Worm (Caenorhabditis elegans) whole organism, L1 larva: ENCODE data around the gene T21D12.12.
A peak's percentile ranks its signal among the peaks of the same experiment; 100 is the strongest.

Experiments used
- C16A3.4 ChIP-seq: fragments of 150-350 bp; optimal IDR thresholded peaks from 2 replicates; lab custom pipeline; 2014; ENCODE audit warnings: missing biosample characterization, missing genetic modification characterization
- F16B12.6 ChIP-seq: fragments of 150-350 bp; optimal IDR thresholded peaks from 2 replicates; lab custom pipeline; 2014; ENCODE audit warnings: missing biosample characterization, missing genetic modification characterization
- alr-1 ChIP-seq: fragments of 200-800 bp; sonication (Bioruptor generic); optimal IDR thresholded peaks from 2 replicates; lab custom pipeline; 2018; ENCODE audit warnings: borderline replicate concordance, mild to moderate bottlenecking, missing genetic modification characterization, missing compliant biosample characterization
- ama-1 ChIP-seq: fragments of 150-350 bp; optimal IDR thresholded peaks from 2 replicates; lab custom pipeline; 2014
- blmp-1 ChIP-seq: fragments of 150-350 bp; optimal IDR thresholded peaks from 2 replicates; lab custom pipeline; 2014; ENCODE audit warnings: missing biosample characterization, missing genetic modification characterization
- ceh-63 ChIP-seq: fragments of 200-800 bp; sonication (Bioruptor generic); optimal IDR thresholded peaks from 2 replicates; lab custom pipeline; 2018; ENCODE audit warnings: mild to moderate bottlenecking, missing genetic modification characterization, missing compliant biosample characterization
- ceh-82 ChIP-seq, 3 experiments: fragments of 150-350 bp in 1 of 3; sonication (generic microtip) in 2 of 3; optimal IDR thresholded peaks; 2 replicates each; lab custom pipeline; 2014 to 2017; ENCODE audit warnings: missing biosample characterization in 3 of 3, missing genetic modification characterization in 3 of 3
- ceh-88 ChIP-seq: fragments of 200-800 bp; sonication (Bioruptor generic); IDR thresholded peaks from 2 replicates; pipeline ENCODE4 v1.3.6; 2022; ENCODE audit warnings: missing genetic modification characterization, missing compliant biosample characterization
- ceh-90 ChIP-seq: sonication (generic microtip); optimal IDR thresholded peaks from 2 replicates; lab custom pipeline; 2016; ENCODE audit warnings: missing genetic modification characterization, missing compliant biosample characterization
- dpl-1 ChIP-seq, 3 experiments: fragments of 150-350 bp in 2 of 3; sonication (generic microtip) in 1 of 3; optimal IDR thresholded peaks; 2 replicates each; lab custom pipeline; 2014 to 2017; ENCODE audit warnings: missing biosample characterization in 3 of 3, missing genetic modification characterization in 3 of 3, missing genetic modification reagents in 3 of 3
- efl-1 ChIP-seq, 4 experiments: fragments of 150-350 bp; optimal IDR thresholded peaks in 3 of 4; peaks in 1 of 4; 1 replicate in 1 of 4; 2 replicates in 3 of 4; lab custom pipeline; 2014; ENCODE audit warnings: missing biosample characterization in 2 of 4, missing genetic modification characterization in 2 of 4, missing genetic modification reagents in 2 of 4
- efl-3 ChIP-seq: fragments of 200-800 bp; sonication (Bioruptor generic); optimal IDR thresholded peaks from 2 replicates; lab custom pipeline; 2018; ENCODE audit warnings: mild to moderate bottlenecking, missing genetic modification characterization, missing compliant biosample characterization
- egl-13 ChIP-seq: sonication (generic microtip); optimal IDR thresholded peaks from 2 replicates; lab custom pipeline; 2016; ENCODE audit warnings: missing genotype, missing genetic modification reagents, missing genetic modification characterization, missing compliant biosample characterization
- elt-3 ChIP-seq, 6 experiments: fragments of 150-350 bp in 1 of 6; sonication (generic microtip); optimal IDR thresholded peaks; 2 replicates each; lab custom pipeline; 2017 to 2018; ENCODE audit warnings: missing biosample characterization in 6 of 6, missing genetic modification characterization in 6 of 6, inconsistent platforms in 1 of 6
- fkh-10 ChIP-seq: sonication (generic microtip); optimal IDR thresholded peaks from 2 replicates; lab custom pipeline; 2017; ENCODE audit warnings: missing biosample characterization, missing genetic modification reagents, missing genetic modification characterization
- fkh-4 ChIP-seq: sonication (generic microtip); optimal IDR thresholded peaks from 2 replicates; lab custom pipeline; 2016; ENCODE audit warnings: missing compliant biosample characterization, missing genetic modification characterization, borderline replicate concordance
- fos-1 ChIP-seq: fragments of 150-350 bp; optimal IDR thresholded peaks from 2 replicates; lab custom pipeline; 2014; ENCODE audit warnings: missing biosample characterization, missing genetic modification characterization
- grh-1 ChIP-seq: fragments of 200-800 bp; sonication (Bioruptor generic); IDR thresholded peaks from 2 replicates; pipeline ENCODE4 v1.3.6; 2022; ENCODE audit warnings: missing genetic modification reagents, missing genetic modification characterization, missing compliant biosample characterization
- hlh-17 ChIP-seq: fragments of 200-800 bp; sonication (Bioruptor generic); optimal IDR thresholded peaks from 2 replicates; lab custom pipeline; 2018; ENCODE audit warnings: missing genetic modification characterization, mild to moderate bottlenecking, missing compliant biosample characterization, moderate library complexity, borderline replicate concordance
- irx-1 ChIP-seq: sonication (generic microtip); optimal IDR thresholded peaks from 2 replicates; lab custom pipeline; 2016; ENCODE audit warnings: missing genetic modification characterization, missing compliant biosample characterization
- isw-1 ChIP-seq: fragments of 200-800 bp; sonication (Bioruptor generic); IDR thresholded peaks from 2 replicates; pipeline ENCODE4 v1.3.6; 2022; ENCODE audit warnings: missing genetic modification characterization, missing compliant biosample characterization
- lin-14 ChIP-seq: fragments of 200-800 bp; sonication (Bioruptor generic); optimal IDR thresholded peaks from 2 replicates; lab custom pipeline; 2018; ENCODE audit warnings: mild to moderate bottlenecking, missing genetic modification characterization, moderate library complexity, missing compliant biosample characterization
- lin-39 ChIP-seq: fragments of 150-350 bp; optimal IDR thresholded peaks from 2 replicates; lab custom pipeline; 2014; ENCODE audit warnings: missing biosample characterization, missing genetic modification reagents, missing genetic modification characterization
- lsy-2 ChIP-seq, 2 experiments: fragments of 150-350 bp; optimal IDR thresholded peaks; 2 replicates each; lab custom pipeline; 2014; ENCODE audit warnings: missing biosample characterization in 2 of 2, missing genetic modification characterization in 2 of 2
- mab-9 ChIP-seq: fragments of 200-800 bp; sonication (Bioruptor generic); IDR thresholded peaks from 2 replicates; pipeline ENCODE4 v1.3.6; 2022; ENCODE audit warnings: missing genetic modification reagents, missing genetic modification characterization, missing compliant biosample characterization
- mdl-1 ChIP-seq, 2 experiments: fragments of 150-350 bp; optimal IDR thresholded peaks; 2 replicates each; lab custom pipeline; 2014 to 2017; ENCODE audit warnings: missing biosample characterization in 2 of 2, missing genetic modification characterization in 2 of 2, inconsistent platforms in 1 of 2
- mep-1 ChIP-seq: fragments of 150-350 bp; optimal IDR thresholded peaks from 2 replicates; lab custom pipeline; 2014; ENCODE audit warnings: missing biosample characterization, missing genetic modification characterization
- nhr-11 ChIP-seq: fragments of 150-350 bp; optimal IDR thresholded peaks from 2 replicates; lab custom pipeline; 2014; ENCODE audit warnings: missing biosample characterization, missing genetic modification characterization
- nhr-12 ChIP-seq: sonication (generic microtip); optimal IDR thresholded peaks from 2 replicates; lab custom pipeline; 2017; ENCODE audit warnings: missing biosample characterization, missing genetic modification characterization
- nhr-20 ChIP-seq: sonication (generic microtip); optimal IDR thresholded peaks from 2 replicates; lab custom pipeline; 2016; ENCODE audit warnings: mild to moderate bottlenecking, missing genetic modification characterization, missing compliant biosample characterization
- nhr-237 ChIP-seq: fragments of 150-350 bp; optimal IDR thresholded peaks from 2 replicates; lab custom pipeline; 2014; ENCODE audit warnings: missing biosample characterization, missing genetic modification characterization
- nhr-28 ChIP-seq: fragments of 150-350 bp; optimal IDR thresholded peaks from 2 replicates; lab custom pipeline; 2014; ENCODE audit warnings: missing biosample characterization, missing genetic modification characterization
- nhr-85 ChIP-seq: sonication (generic microtip); peaks from one replicate; lab custom pipeline; 2016; ENCODE audit warnings: missing genetic modification characterization, inconsistent platforms, missing compliant biosample characterization
- nhr-90 ChIP-seq: sonication (generic microtip); optimal IDR thresholded peaks from 2 replicates; lab custom pipeline; 2016; ENCODE audit warnings: mild to moderate bottlenecking, missing genetic modification characterization, missing compliant biosample characterization; ENCODE audit not compliant: poor library complexity
- pqm-1 ChIP-seq: sonication (generic microtip); optimal IDR thresholded peaks from 3 replicates; lab custom pipeline; 2017; ENCODE audit warnings: missing biosample characterization, missing genetic modification characterization
- skn-1 ChIP-seq: fragments of 150-350 bp; optimal IDR thresholded peaks from 2 replicates; lab custom pipeline; 2014; ENCODE audit warnings: missing biosample characterization, missing genetic modification characterization
- snu-23 ChIP-seq: sonication (generic microtip); optimal IDR thresholded peaks from 2 replicates; lab custom pipeline; 2016; ENCODE audit warnings: missing genetic modification characterization, missing compliant biosample characterization
- sox-4 ChIP-seq: sonication (generic microtip); optimal IDR thresholded peaks from 2 replicates; lab custom pipeline; 2016; ENCODE audit warnings: missing genetic modification characterization, missing compliant biosample characterization
- sptf-1 ChIP-seq: fragments of 150-350 bp; optimal IDR thresholded peaks from 2 replicates; lab custom pipeline; 2014; ENCODE audit warnings: missing biosample characterization, missing genetic modification characterization
- sup-37 ChIP-seq: fragments of 200-800 bp; sonication (Bioruptor generic); optimal IDR thresholded peaks from 2 replicates; lab custom pipeline; 2018; ENCODE audit warnings: mild to moderate bottlenecking, missing genetic modification characterization, missing compliant biosample characterization
- tbx-2 ChIP-seq: sonication (generic microtip); optimal IDR thresholded peaks from 2 replicates; lab custom pipeline; 2016; ENCODE audit warnings: missing genetic modification characterization, missing compliant biosample characterization
- tlp-1 ChIP-seq: fragments of 150-350 bp; optimal IDR thresholded peaks from 2 replicates; lab custom pipeline; 2014; ENCODE audit warnings: missing biosample characterization, missing genetic modification characterization
- unc-98 ChIP-seq: fragments of 200-800 bp; sonication (Bioruptor generic); IDR thresholded peaks from 2 replicates; pipeline ENCODE4 v1.3.6; 2022; ENCODE audit warnings: missing genetic modification characterization, missing compliant biosample characterization
- vab-15 ChIP-seq: sonication (generic microtip); optimal IDR thresholded peaks from 2 replicates; lab custom pipeline; 2017; ENCODE audit warnings: missing genotype, mild to moderate bottlenecking, missing genetic modification characterization, missing compliant biosample characterization
- zag-1 ChIP-seq: fragments of 150-350 bp; optimal IDR thresholded peaks from 2 replicates; lab custom pipeline; 2014; ENCODE audit warnings: missing biosample characterization, missing genetic modification characterization
- zip-4 ChIP-seq: fragments of 200-800 bp; sonication (Bioruptor generic); optimal IDR thresholded peaks from 2 replicates; lab custom pipeline; 2018; ENCODE audit warnings: mild to moderate bottlenecking, missing genetic modification characterization, moderate library complexity, missing compliant biosample characterization
- ztf-4 ChIP-seq: fragments of 150-350 bp; optimal IDR thresholded peaks from 2 replicates; lab custom pipeline; 2014; ENCODE audit warnings: missing biosample characterization, missing genetic modification characterization

Gene T21D12.12

DNA sequence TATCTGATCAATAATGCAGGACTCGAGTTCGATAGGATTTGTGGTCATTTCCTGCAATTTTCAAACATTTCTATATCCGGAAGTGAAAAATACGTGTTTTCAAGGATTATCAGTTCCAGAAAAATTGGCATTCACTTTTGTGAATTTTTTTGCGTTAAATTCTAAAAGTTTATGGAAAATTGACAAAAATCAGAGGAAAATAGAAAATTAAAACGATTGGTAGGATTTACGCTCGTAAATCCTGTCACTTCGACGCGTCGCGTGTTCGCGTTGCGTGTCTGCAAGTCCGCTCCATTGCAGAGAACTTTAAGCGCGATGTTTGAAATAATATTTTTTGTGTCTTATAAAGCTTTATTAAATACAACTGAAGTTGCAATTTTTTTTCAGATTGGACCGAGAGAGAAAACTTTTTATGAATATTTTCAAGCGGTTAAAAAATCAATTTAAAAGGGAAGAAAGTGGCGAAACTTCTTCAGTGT is 10.8 kb upstream of the T21D12.12 start, which contains the start of gene rcat-1 (continued):
- TF ChIP-seq ceh-82 (tag; optimal IDR thresholded peaks at IDR 0.05; lab: Kevin White, UChicago) (peak; percentile 78 to 95 (median 81)), lin-39 (tag; lab: Kevin White, UChicago) (peak; percentile 14), pqm-1 (tag; lab: Kevin White, UChicago) (no peak), unc-98 (no peak), skn-1 (tag; lab: Kevin White, UChicago) (peak; percentile 89), snu-23 (GFP tag; lab: Kevin White, UChicago) (peak; percentile 88), sup-37 (GFP tag; lab: Kevin White, UChicago) (no peak), tlp-1 (tag; lab: Kevin White, UChicago) (no peak), lin-14 (GFP tag; lab: Kevin White, UChicago) (peak; percentile 72), fos-1 (tag; lab: Kevin White, UChicago) (peak; percentile 52), hlh-17 (GFP tag; lab: Kevin White, UChicago) (no peak), nhr-90 (tag; lab: Kevin White, UChicago) (peak; percentile 55), vab-15 (tag; lab: Kevin White, UChicago) (no peak), blmp-1 (tag; lab: Kevin White, UChicago) (peak; percentile 87), efl-1 (optimal IDR thresholded peaks at IDR 0.05; lab: Kevin White, UChicago) (peak; percentile 92 to 97), efl-1 (GFP tag; optimal IDR thresholded peaks at IDR 0.05 in 1 of 2; lab: Kevin White, UChicago) (peak; percentile 96 to 99), zag-1 (peak; percentile 49), sox-4 (no peak), elt-3 (tag; optimal IDR thresholded peaks at IDR 0.05; lab: Kevin White, UChicago) (peak in 3 of 6 experiments; percentile 59 to 93 (median 66)), lsy-2 (tag; optimal IDR thresholded peaks at IDR 0.05; lab: Kevin White, UChicago) (peak; percentile 85 to 96), mep-1 (tag; lab: Kevin White, UChicago) (peak; percentile 87), zip-4 (GFP tag; lab: Kevin White, UChicago) (no peak), ztf-4 (tag; lab: Kevin White, UChicago) (no peak), nhr-28 (tag; lab: Kevin White, UChicago) (no peak), isw-1 (GFP tag; lab: Robert Waterston, UW) (peak; percentile 80), alr-1 (tag; lab: Kevin White, UChicago) (no peak), ceh-63 (GFP tag; lab: Kevin White, UChicago) (no peak), ceh-88 (no peak), nhr-85 (tag; lab: Kevin White, UChicago) (peak; percentile 87), sptf-1 (tag; lab: Kevin White, UChicago) (no peak), mdl-1 (tag; optimal IDR thresholded peaks at IDR 0.05; lab: Kevin White, UChicago) (peak in 1 of 2 experiments; percentile 74), C16A3.4 (tag; lab: Kevin White, UChicago) (peak; percentile 97), fkh-4 (tag; lab: Kevin White, UChicago) (no peak), irx-1 (tag; lab: Kevin White, UChicago) (peak; percentile 47), grh-1 (GFP tag; lab: Robert Waterston, UW) (no peak), nhr-11 (peak; percentile 43), nhr-20 (peak; percentile 63), nhr-237 (tag; lab: Kevin White, UChicago) (peak; percentile 81), ceh-90 (tag; lab: Kevin White, UChicago) (peak; percentile 35), F16B12.6 (tag; lab: Kevin White, UChicago) (peak; percentile 73), efl-3 (GFP tag; lab: Kevin White, UChicago) (no peak), egl-13 (tag; lab: Kevin White, UChicago) (no peak), fkh-10 (GFP tag; lab: Kevin White, UChicago) (peak; percentile 32), mab-9 (no peak), tbx-2 (peak; percentile 80), dpl-1 (GFP tag; optimal IDR thresholded peaks at IDR 0.05; lab: Kevin White, UChicago) (peak; percentile 94 to 97 (median 95)), ama-1 (peak; percentile 8), nhr-12 (no peak)
